Fruit fly (Drosophila melanogaster): ENCODE results near the gene Ag5r2.

Gene Ag5r2

dm6 chrX:14825922-14826617, 42.2 kb upstream of the Ag5r2 start, which contains the start of gene rut (continued):
- peak in 1 of 2 experiments; percentile 27 for TF ChIP-seq bsh (GFP tag; optimal IDR thresholded peaks at IDR 0.05)
- peak; percentile 84 for TF ChIP-seq nerfin-2 (GFP tag; IDR thresholded peaks at IDR 0.05; ENCODE audit: partially characterized antibody)
- no peak for TF ChIP-seq CG11093 (GFP tag; IDR thresholded peaks at IDR 0.05)
- peak; percentile 56 for TF ChIP-seq CG12659 (GFP tag; optimal IDR thresholded peaks at IDR 0.05)
- peak; percentile 4 for TF ChIP-seq CG8290 (GFP tag; optimal IDR thresholded peaks at IDR 0.05)
- TF ChIP-seq CG8290 (tag; optimal IDR thresholded peaks at IDR 0.05) = peak in 1 of 2 experiments; percentile 85
- peak; percentile 22; the same call in 1 of the 2 replicates for TF ChIP-seq onecut (GFP tag; IDR thresholded peaks at IDR 0.05)
- TF ChIP-seq HmgZ (tag; optimal IDR thresholded peaks at IDR 0.05) = peak; percentile 15
- TF ChIP-seq bbx (GFP tag; IDR thresholded peaks at IDR 0.05; ENCODE audit: partially characterized antibody) = peak; percentile 97
- TF ChIP-seq CG7963 (GFP tag; IDR thresholded peaks at IDR 0.05; ENCODE audit: partially characterized antibody) = peak; percentile 86
- TF ChIP-seq vnd (GFP tag; IDR thresholded peaks at IDR 0.05; ENCODE audit: partially characterized antibody) = peak; percentile 95
- TF ChIP-seq Bgb (GFP tag; IDR thresholded peaks at IDR 0.05; ENCODE audit: partially characterized antibody) = peak; percentile 98
- peak; percentile 69 for TF ChIP-seq CG15514 (GFP tag; optimal IDR thresholded peaks at IDR 0.05)
- TF ChIP-seq klu (GFP tag; IDR thresholded peaks at IDR 0.05) = no peak
- TF ChIP-seq Mrtf (GFP tag; IDR thresholded peaks at IDR 0.05) = no peak
- TF ChIP-seq zen2 (GFP tag; IDR thresholded peaks at IDR 0.05; ENCODE audit: partially characterized antibody) = peak; percentile 87
- no peak for TF ChIP-seq CG3726 (GFP tag; IDR thresholded peaks at IDR 0.05)
- TF ChIP-seq Gug (GFP tag; IDR thresholded peaks at IDR 0.05) = no peak; the same call in 3 of the 4 replicates
- no peak for TF ChIP-seq CG10267 (tag; optimal IDR thresholded peaks at IDR 0.05)
- no peak for TF ChIP-seq CG4820 (GFP tag; optimal IDR thresholded peaks at IDR 0.05)
- peak; percentile 50 for TF ChIP-seq Drgx (GFP tag; IDR thresholded peaks at IDR 0.05)
- TF ChIP-seq bcd (GFP tag; optimal IDR thresholded peaks at IDR 0.05) = peak; percentile 3
- TF ChIP-seq CG3281 (GFP tag; optimal IDR thresholded peaks at IDR 0.05) = no peak
- peak; percentile 65 for TF ChIP-seq CG2129 (GFP tag; IDR thresholded peaks at IDR 0.05; ENCODE audit: partially characterized antibody)
- peak; percentile 3 for TF ChIP-seq CG7987 (GFP tag; optimal IDR thresholded peaks at IDR 0.05)
- TF ChIP-seq sens (GFP tag) = peak; percentile 34
- TF ChIP-seq CG13624 (GFP tag; optimal IDR thresholded peaks at IDR 0.05) = peak; percentile 60
- peak; percentile 5 for TF ChIP-seq Dad (GFP tag; optimal IDR thresholded peaks at IDR 0.05)
- TF ChIP-seq CG14441 (GFP tag; IDR thresholded peaks at IDR 0.05) = 0 out of 2 replicates have a peak, but pooled peaks have one; percentile 19
- TF ChIP-seq CG12236 (GFP tag; optimal IDR thresholded peaks at IDR 0.05) = no peak
- TF ChIP-seq CG8359 (GFP tag; optimal IDR thresholded peaks at IDR 0.05; ENCODE audit: borderline replicate concordance) = no peak
- TF ChIP-seq CG32532 (GFP tag; IDR thresholded peaks at IDR 0.05) = peak; percentile 61
- TF ChIP-seq pnt (GFP tag; optimal IDR thresholded peaks at IDR 0.05) = no peak
- TF ChIP-seq CG14710 (tag; optimal IDR thresholded peaks at IDR 0.05) = no peak
- no peak for TF ChIP-seq CG4360 (GFP tag; IDR thresholded peaks at IDR 0.05)
- no peak for TF ChIP-seq CG18476 (GFP tag; optimal IDR thresholded peaks at IDR 0.05)
- peak; percentile 39 for TF ChIP-seq lab (GFP tag; optimal IDR thresholded peaks at IDR 0.05)
- TF ChIP-seq gro (GFP tag; optimal IDR thresholded peaks at IDR 0.05) = peak; percentile 78
- peak; percentile 9 for TF ChIP-seq MTF-1 (GFP tag; optimal IDR thresholded peaks at IDR 0.05; ENCODE audit: borderline replicate concordance)
- TF ChIP-seq CG1602 (GFP tag; optimal IDR thresholded peaks at IDR 0.05) = no peak
- TF ChIP-seq CG31365 (tag; optimal IDR thresholded peaks at IDR 0.05) = no peak
- peak; percentile 90 for TF ChIP-seq Dll (GFP tag; IDR thresholded peaks at IDR 0.05; ENCODE audit: partially characterized antibody)
- peak; percentile 91 for TF ChIP-seq Sry-δ (GFP tag; optimal IDR thresholded peaks at IDR 0.05)
- TF ChIP-seq CG4707 (GFP tag; optimal IDR thresholded peaks at IDR 0.05) = no peak
- peak; percentile 64 for TF ChIP-seq pzg (GFP tag; optimal IDR thresholded peaks at IDR 0.05)
- TF ChIP-seq CG1647 (GFP tag; optimal IDR thresholded peaks at IDR 0.05) = peak; percentile 9
- no peak; the same call in 1 of the 2 replicates for TF ChIP-seq CG6272 (GFP tag; IDR thresholded peaks at IDR 0.05)
- TF ChIP-seq CG9817 (tag; optimal IDR thresholded peaks at IDR 0.05) = peak; percentile 22
